Fruit fly (Drosophila melanogaster) whole organism, larva: Measurements from ENCODE around the gene CARPB.

Experiments
- noc ChIP-seq: fragments of 200-800 bp; sonication (Bioruptor generic); optimal IDR thresholded peaks from 3 replicates; lab custom pipeline; 2019; ENCODE audit warnings: missing biosample characterization, mild to moderate bottlenecking, missing genetic modification characterization, moderate library complexity

The CARPB gene

dm6 chrX:9787363-9787762 lies 4.3 kb downstream of the CARPB start:
- TF ChIP-seq noc (tag; lab: Kevin White, UChicago) = no peak

- no peak for TF ChIP-seq noc (tag; lab: Kevin White, UChicago)
These were observed 4.9 kb downstream of the CARPB start for dm6 chrX:9787941-9788340.

- TF ChIP-seq noc (tag; lab: Kevin White, UChicago) = no peak
These were observed 11.3 kb downstream of the CARPB start for dm6 chrX:9794290-9794689.

- no peak for TF ChIP-seq noc (tag; lab: Kevin White, UChicago)
These were observed 29.6 kb downstream of the CARPB start for dm6 chrX:9812579-9812978.

dm6 chrX:9816063-9816462 lies 33.0 kb downstream of the CARPB start:
- TF ChIP-seq noc (tag; lab: Kevin White, UChicago) = no peak

dm6 chrX:9829896-9830295 lies 46.9 kb downstream of the CARPB start:
- no peak for TF ChIP-seq noc (tag; lab: Kevin White, UChicago)

- no peak for TF ChIP-seq noc (tag; lab: Kevin White, UChicago)
These were observed 50.0 kb downstream of the CARPB start for dm6 chrX:9833028-9833427.

dm6 chrX:9847529-9847928 lies 64.5 kb downstream of the CARPB start:
- TF ChIP-seq noc (tag; lab: Kevin White, UChicago) = no peak

dm6 chrX:9864882-9865281 lies 81.9 kb downstream of the CARPB start, which contains the start of gene Ser7:
Gene Ser7 (plus strand): TSS chrX:9865233.
- TF ChIP-seq noc (tag; lab: Kevin White, UChicago) = no peak

dm6 chrX:9868510-9869248 lies 85.7 kb downstream of the CARPB start, which contains the start of gene CG45060:
Gene CG45060 (minus strand): TSS chrX:9868568.
- TF ChIP-seq noc (tag; lab: Kevin White, UChicago) = peak; percentile 21

dm6 chrX:9871632-9872031 lies 88.6 kb downstream of the CARPB start, which contains the start of gene CG45061:
Gene CG45061 (minus strand): TSS chrX:9871702.
- TF ChIP-seq noc (tag; lab: Kevin White, UChicago) = no peak

- no peak for TF ChIP-seq noc (tag; lab: Kevin White, UChicago)
These were observed 90.9 kb downstream of the CARPB start, which contains the start of gene CG32695 for dm6 chrX:9873917-9874316. Gene CG32695 (minus strand): TSS chrX:9874057.

- TF ChIP-seq noc (tag; lab: Kevin White, UChicago) = peak; percentile 81
These were observed 93.2 kb downstream of the CARPB start, which contains the start of gene CG15247 for dm6 chrX:9875948-9876853. Gene CG15247 (minus strand): TSS chrX:9876672.

dm6 chrX:9877240-9877639 lies 94.2 kb downstream of the CARPB start:
- no peak for TF ChIP-seq noc (tag; lab: Kevin White, UChicago)

- no peak for TF ChIP-seq noc (tag; lab: Kevin White, UChicago)
These were observed 95.1 kb downstream of the CARPB start, which contains the start of gene CG1468 for dm6 chrX:9878125-9878524. Gene CG1468 (plus strand): TSS chrX:9878422.

dm6 chrX:9879570-9879969 lies 96.5 kb downstream of the CARPB start, which contains the start of gene CG9686:
Gene CG9686 (plus strand): TSS chrX:9879870.
- TF ChIP-seq noc (tag; lab: Kevin White, UChicago) = no peak
